3 fruit fly cellular contexts compared by ENCODE assay signal in the genomic region with DNA sequence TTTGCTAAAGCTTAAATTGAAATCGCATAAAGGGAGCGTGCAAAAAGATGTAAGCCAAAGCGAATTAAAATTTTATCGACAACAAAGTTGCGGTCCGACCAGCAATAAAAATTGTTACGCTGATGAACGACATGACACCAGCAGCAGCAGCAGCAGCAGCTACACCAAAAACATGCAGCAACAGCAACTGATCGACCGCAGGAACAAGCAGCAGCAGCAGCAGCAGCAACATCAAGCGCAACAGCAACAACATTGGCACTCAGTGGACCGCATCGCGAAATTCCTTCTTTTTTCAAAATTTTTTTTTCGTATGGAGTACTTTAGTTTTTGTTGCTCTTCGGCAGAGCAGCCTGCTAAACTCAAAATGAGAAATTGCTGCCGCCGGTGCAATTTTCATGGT.
TF ChIP-seq lines count a peak whose summit lies in the region.

No protein-coding gene starts in this region.

TF ChIP-seq in whole organism, prepupa, 60 proteins besides CTCF, POLR2A, EP300 and RAD21:
- TF ChIP-seq CG3919 (GFP tag; optimal IDR thresholded peaks at IDR 0.05; lab: Kevin White, UChicago) = peak; percentile 52
- TF ChIP-seq dsx (GFP tag; optimal IDR thresholded peaks at IDR 0.05; lab: Kevin White, UChicago; ENCODE audit: poor library complexity, severe bottlenecking) = peak; percentile 72
- no peak for TF ChIP-seq Gug (GFP tag; IDR thresholded peaks at IDR 0.05; lab: Robert Waterston, UW)
- TF ChIP-seq CG31627 (GFP tag; optimal IDR thresholded peaks at IDR 0.05; lab: Kevin White, UChicago) = no peak
- no peak for TF ChIP-seq topi (GFP tag; optimal IDR thresholded peaks at IDR 0.05; lab: Kevin White, UChicago)
- 0 out of 3 replicates have a peak, but pooled peaks have one; percentile 15 for TF ChIP-seq CG6163 (GFP tag; IDR thresholded peaks at IDR 0.05; lab: Robert Waterston, UW)

TF ChIP-seq in whole organism, pupa, 21 proteins besides CTCF, POLR2A, EP300 and RAD21:
- TF ChIP-seq CG13204 (GFP tag; optimal IDR thresholded peaks at IDR 0.05; lab: Kevin White, UChicago) (peak; percentile 49), D1 (tag; optimal IDR thresholded peaks at IDR 0.05; lab: Kevin White, UChicago) (no peak)

TF ChIP-seq in whole organism, wandering third instar larva, 38 proteins besides CTCF, POLR2A, EP300 and RAD21:
- TF ChIP-seq Dfd (GFP tag; optimal IDR thresholded peaks at IDR 0.05; lab: Kevin White, UChicago) = peak; percentile 91
- TF ChIP-seq Hnf4 (GFP tag; optimal IDR thresholded peaks at IDR 0.05; lab: Kevin White, UChicago) = no peak
TF ChIP-seq in whole organism, wandering third instar larva: peak in this region for 1.
